Fruit fly (Drosophila melanogaster) whole organism, embryonic: ENCODE data around the gene CG10581.
A peak's percentile ranks its signal among the peaks of the same experiment; 100 is the strongest.

ENCODE experiments used
- Awh ChIP-seq: fragments of 200-800 bp; sonication (Bioruptor generic); IDR thresholded peaks from 2 replicates; pipeline ENCODE4, ENCODE4 v1.3.6; 2022; ENCODE audit warnings: missing biosample characterization, missing genetic modification characterization
- CG10543 ChIP-seq: fragments of 200-800 bp; sonication (Bioruptor generic); optimal IDR thresholded peaks from 3 replicates; lab custom pipeline; 2017; ENCODE audit warnings: missing biosample characterization, mild to moderate bottlenecking, missing genetic modification characterization, moderate library complexity
- CG12155 ChIP-seq: fragments of 200-800 bp; sonication (Bioruptor generic); optimal IDR thresholded peaks from 3 replicates; lab custom pipeline; 2016; ENCODE audit warnings: missing biosample characterization, missing genetic modification characterization
- CG12391 ChIP-seq: fragments of 200-800 bp; sonication (Bioruptor generic); optimal IDR thresholded peaks from 3 replicates; lab custom pipeline; 2018; ENCODE audit warnings: missing biosample characterization, mild to moderate bottlenecking, missing genetic modification characterization, moderate library complexity
- CG12769 ChIP-seq: fragments of 200-800 bp; sonication (Bioruptor generic); optimal IDR thresholded peaks from 2 replicates; lab custom pipeline; 2019; ENCODE audit warnings: missing biosample characterization, mild to moderate bottlenecking, missing genetic modification characterization, moderate library complexity
- CG17385 ChIP-seq: fragments of 200-800 bp; sonication (Bioruptor generic); optimal IDR thresholded peaks from 3 replicates; lab custom pipeline; 2018; ENCODE audit warnings: missing biosample characterization, mild to moderate bottlenecking, missing genetic modification characterization
- CG2875 ChIP-seq: fragments of 200-800 bp; sonication (Bioruptor generic); optimal IDR thresholded peaks from 2 replicates; lab custom pipeline; 2017; ENCODE audit warnings: missing biosample characterization, mild to moderate bottlenecking, missing genetic modification characterization, missing genetic modification reagents
- CG30431 ChIP-seq: fragments of 200-800 bp; sonication (Bioruptor generic); optimal IDR thresholded peaks from 2 replicates; lab custom pipeline; 2017; ENCODE audit warnings: missing biosample characterization, missing genetic modification characterization
- CG3163 ChIP-seq: fragments of 200-800 bp; sonication (Bioruptor generic); optimal IDR thresholded peaks from 3 replicates; lab custom pipeline; 2016; ENCODE audit warnings: missing biosample characterization, missing genetic modification characterization
- CG6175 ChIP-seq: fragments of 200-800 bp; sonication (Bioruptor generic); IDR thresholded peaks from 3 replicates; pipeline ENCODE4 v1.3.6; 2022; ENCODE audit warnings: missing biosample characterization, missing genetic modification characterization
- CG6272 ChIP-seq: fragments of 200-800 bp; sonication (Bioruptor generic); IDR thresholded peaks from 2 replicates; pipeline ENCODE4 v1.3.6; 2022; ENCODE audit warnings: missing biosample characterization, missing genetic modification characterization
- CG6813 ChIP-seq: fragments of 200-800 bp; sonication (Bioruptor generic); optimal IDR thresholded peaks from 2 replicates; lab custom pipeline; 2017; ENCODE audit warnings: missing biosample characterization, missing genetic modification characterization, mild to moderate bottlenecking, moderate library complexity, missing genetic modification reagents
- CG7987 ChIP-seq: fragments of 200-800 bp; sonication (Bioruptor generic); optimal IDR thresholded peaks from 2 replicates; lab custom pipeline; 2018; ENCODE audit warnings: missing biosample characterization, mild to moderate bottlenecking, missing genetic modification characterization, moderate library complexity
- CG9609 ChIP-seq: fragments of 200-800 bp; sonication (Bioruptor generic); optimal IDR thresholded peaks from 3 replicates; lab custom pipeline; 2016; ENCODE audit warnings: missing biosample characterization, missing genetic modification characterization
- CHES-1-like ChIP-seq: fragments of 200-800 bp; sonication (Bioruptor generic); optimal IDR thresholded peaks from 2 replicates; lab custom pipeline; 2016; ENCODE audit warnings: missing biosample characterization, missing genetic modification characterization
- CTCF ChIP-seq: fragments of 200-800 bp; sonication (Bioruptor generic); optimal IDR thresholded peaks from 2 replicates; lab custom pipeline; 2017; ENCODE audit warnings: missing biosample characterization, mild to moderate bottlenecking, missing genetic modification characterization, moderate library complexity
- Camta ChIP-seq: fragments of 200-800 bp; sonication (Bioruptor generic); optimal IDR thresholded peaks from 2 replicates; lab custom pipeline; 2016; ENCODE audit warnings: missing biosample characterization, missing genetic modification characterization
- CkIIα-i1 ChIP-seq: fragments of 200-800 bp; sonication (Bioruptor generic); IDR thresholded peaks from 2 replicates; pipeline ENCODE4 v1.3.6; 2022; ENCODE audit warnings: missing biosample characterization, missing genetic modification characterization
- D19A ChIP-seq: fragments of 200-800 bp; optimal IDR thresholded peaks from 3 replicates; lab custom pipeline; 2019; ENCODE audit warnings: missing biosample characterization, mild to moderate bottlenecking, missing genetic modification characterization, moderate library complexity
- HHEX ChIP-seq: fragments of 200-800 bp; sonication (Bioruptor generic); optimal IDR thresholded peaks from 3 replicates; lab custom pipeline; 2017; ENCODE audit warnings: missing biosample characterization, mild to moderate bottlenecking, missing genetic modification characterization, missing genetic modification reagents
- HLH3B ChIP-seq: fragments of 200-800 bp; sonication (Bioruptor generic); IDR thresholded peaks from 2 replicates; pipeline ENCODE4 v1.3.6; 2022; ENCODE audit warnings: missing biosample characterization, missing genetic modification characterization
- HmgZ ChIP-seq: fragments of 200-800 bp; sonication (Bioruptor generic); optimal IDR thresholded peaks from 2 replicates; lab custom pipeline; 2018; ENCODE audit warnings: missing biosample characterization, mild to moderate bottlenecking, missing genetic modification characterization
- Hr78 ChIP-seq, 2 experiments: fragments of 200-800 bp in 1 of 2; fragments of >200 bp in 1 of 2; sonication (Bioruptor generic) in 1 of 2; optimal IDR thresholded peaks; 2 replicates each; lab custom pipeline; 2017 to 2019; ENCODE audit warnings: missing biosample characterization in 2 of 2, missing genetic modification characterization in 2 of 2, mild to moderate bottlenecking in 1 of 2, moderate library complexity in 1 of 2
- Hsf ChIP-seq: fragments of 200-800 bp; sonication (Bioruptor generic); optimal IDR thresholded peaks from 3 replicates; lab custom pipeline; 2016; ENCODE audit warnings: missing biosample characterization, missing genetic modification characterization
- Poxn ChIP-seq: fragments of 200-800 bp; sonication (Bioruptor generic); IDR thresholded peaks from 2 replicates; pipeline ENCODE4 v1.3.6; 2022; ENCODE audit warnings: missing biosample characterization, missing genetic modification characterization
- Sox100B ChIP-seq: fragments of 200-800 bp; sonication (Bioruptor generic); optimal IDR thresholded peaks from 3 replicates; lab custom pipeline; 2018; ENCODE audit warnings: missing biosample characterization, mild to moderate bottlenecking, missing genetic modification characterization
- YL-1 ChIP-seq: fragments of 200-800 bp; sonication (Bioruptor generic); optimal IDR thresholded peaks from 3 replicates; lab custom pipeline; 2017; ENCODE audit warnings: missing biosample characterization, mild to moderate bottlenecking, missing genetic modification characterization
- bigmax ChIP-seq: fragments of 200-800 bp; sonication (Bioruptor generic); optimal IDR thresholded peaks from 2 replicates; lab custom pipeline; 2018; ENCODE audit warnings: missing biosample characterization, mild to moderate bottlenecking, missing genetic modification characterization
- bsh ChIP-seq, 2 experiments: fragments of 200-800 bp; sonication (Bioruptor generic); optimal IDR thresholded peaks; 2 replicates each; lab custom pipeline; 2017 to 2018; ENCODE audit warnings: mild to moderate bottlenecking in 2 of 2, missing biosample characterization in 2 of 2, missing genetic modification characterization in 2 of 2, moderate library complexity in 1 of 2
- ci ChIP-seq: fragments of 200-800 bp; sonication (Bioruptor generic); IDR thresholded peaks from 3 replicates; pipeline ENCODE4 v1.3.6; 2022; ENCODE audit warnings: missing biosample characterization, missing genetic modification characterization
- crol ChIP-seq: fragments of 200-800 bp; sonication (Bioruptor generic); IDR thresholded peaks from 2 replicates; pipeline ENCODE4 v1.3.6; 2022; ENCODE audit warnings: missing biosample characterization, missing genetic modification characterization
- emc ChIP-seq: fragments of 200-800 bp; sonication (Bioruptor generic); optimal IDR thresholded peaks from 2 replicates; lab custom pipeline; 2016; ENCODE audit warnings: missing biosample characterization, missing genetic modification characterization
- ewg ChIP-seq: fragments of 200-800 bp; sonication (Bioruptor generic); optimal IDR thresholded peaks from 3 replicates; lab custom pipeline; 2017; ENCODE audit warnings: mild to moderate bottlenecking, missing biosample characterization, missing genetic modification reagents, missing genetic modification characterization
- fd96Cb ChIP-seq: fragments of 200-800 bp; sonication (Bioruptor generic); optimal IDR thresholded peaks from 2 replicates; lab custom pipeline; 2018; ENCODE audit warnings: missing biosample characterization, mild to moderate bottlenecking, missing genetic modification characterization, moderate library complexity
- gem ChIP-seq: fragments of 200-800 bp; sonication (Bioruptor generic); optimal IDR thresholded peaks from 2 replicates; lab custom pipeline; 2019; ENCODE audit warnings: missing biosample characterization, mild to moderate bottlenecking, missing genetic modification characterization, moderate library complexity
- hkb ChIP-seq, 2 experiments: fragments of 200-800 bp in 1 of 2; fragments of >200 bp in 1 of 2; sonication (Bioruptor generic) in 1 of 2; IDR thresholded peaks in 1 of 2; optimal IDR thresholded peaks in 1 of 2; 2 replicates each; pipeline versions ENCODE4 v1.3.6 to Lab custom; 2017 to 2022; ENCODE audit warnings: missing biosample characterization in 1 of 2, missing genetic modification characterization in 1 of 2
- jigr1 ChIP-seq: fragments of 200-800 bp; sonication (Bioruptor generic); IDR thresholded peaks from 3 replicates; pipeline ENCODE4 v1.3.6; 2022; ENCODE audit warnings: missing biosample characterization, missing genetic modification characterization
- mirr ChIP-seq: fragments of 200-800 bp; sonication (Bioruptor generic); optimal IDR thresholded peaks from 3 replicates; lab custom pipeline; 2018; ENCODE audit warnings: missing biosample characterization, mild to moderate bottlenecking, missing genetic modification characterization
- nerfin-1 ChIP-seq: fragments of 200-800 bp; sonication (Bioruptor generic); optimal IDR thresholded peaks from 3 replicates; lab custom pipeline; 2019; ENCODE audit warnings: missing biosample characterization, mild to moderate bottlenecking, missing genetic modification characterization, moderate library complexity
- oc ChIP-seq: fragments of 200-800 bp; sonication (Bioruptor generic); optimal IDR thresholded peaks from 2 replicates; lab custom pipeline; 2018; ENCODE audit warnings: missing biosample characterization, mild to moderate bottlenecking, missing genetic modification characterization, moderate library complexity
- rib ChIP-seq: fragments of 200-800 bp; sonication (Bioruptor generic); IDR thresholded peaks from 2 replicates; pipeline ENCODE4 v1.3.6; 2022; ENCODE audit warnings: missing biosample characterization, missing genetic modification characterization
- sd ChIP-seq: fragments of 200-800 bp; sonication (Bioruptor generic); optimal IDR thresholded peaks from 3 replicates; lab custom pipeline; 2018; ENCODE audit warnings: missing biosample characterization, mild to moderate bottlenecking, missing genetic modification characterization, moderate library complexity
- sima ChIP-seq: fragments of 200-800 bp; sonication (Bioruptor generic); optimal IDR thresholded peaks from 2 replicates; lab custom pipeline; 2016; ENCODE audit warnings: missing biosample characterization, missing genetic modification characterization
- vnd ChIP-seq: fragments of 200-800 bp; sonication (Bioruptor generic); IDR thresholded peaks from 3 replicates; pipeline ENCODE4 v1.3.6; 2022; ENCODE audit warnings: missing biosample characterization, missing genetic modification characterization; ENCODE audit not compliant: partially characterized antibody
- vvl ChIP-seq: fragments of 200-800 bp; sonication (Bioruptor generic); IDR thresholded peaks from 2 replicates; pipeline ENCODE4 v1.3.6; 2022; ENCODE audit warnings: missing biosample characterization, missing genetic modification characterization
- yki ChIP-seq: fragments of >200 bp; optimal IDR thresholded peaks from 3 replicates; lab custom pipeline; 2018
- zfh2 ChIP-seq: fragments of 200-800 bp; sonication (Bioruptor generic); optimal IDR thresholded peaks from 2 replicates; lab custom pipeline; 2016; ENCODE audit warnings: missing biosample characterization, missing genetic modification characterization

CG10581 gene

dm6 chr3L:21052191-21052951 lies 18.4 kb upstream of the CG10581 start (continued):
- no peak for TF ChIP-seq CkIIα-i1 (GFP tag; lab: Robert Waterston, UW)
- TF ChIP-seq CTCF (GFP tag; lab: Kevin White, UChicago), result no peak
- peak in 1 of 2 experiments; percentile 15 for TF ChIP-seq bsh (GFP tag; optimal IDR thresholded peaks at IDR 0.05; lab: Kevin White, UChicago)
- TF ChIP-seq YL-1 (GFP tag; lab: Kevin White, UChicago), result no peak
- no peak for TF ChIP-seq HLH3B (GFP tag; lab: Robert Waterston, UW)
- TF ChIP-seq CG10543 (GFP tag; lab: Kevin White, UChicago), result peak; percentile 8
- TF ChIP-seq CG9609 (GFP tag; lab: Kevin White, UChicago), result no peak
- TF ChIP-seq CG30431 (GFP tag; lab: Kevin White, UChicago), result no peak
- 0 out of 2 replicates have a peak, but pooled peaks have one; percentile 46 for TF ChIP-seq rib (GFP tag; lab: Robert Waterston, UW)
- TF ChIP-seq bigmax (GFP tag; lab: Kevin White, UChicago), result no peak
- TF ChIP-seq HHEX (GFP tag; lab: Kevin White, UChicago), result no peak
- TF ChIP-seq Hsf (GFP tag; lab: Kevin White, UChicago), result no peak
- no peak for TF ChIP-seq emc (GFP tag; lab: Kevin White, UChicago)
- TF ChIP-seq vvl (GFP tag; lab: Robert Waterston, UW), result peak; percentile 51; the same call in 1 of the 2 replicates
- peak; percentile 93 for TF ChIP-seq crol (GFP tag; lab: Robert Waterston, UW)
- TF ChIP-seq Poxn (GFP tag; lab: Robert Waterston, UW), result no peak
- TF ChIP-seq yki, result no peak
- TF ChIP-seq nerfin-1, result no peak
- 0 out of 3 replicates have a peak, but pooled peaks have one; percentile 64 for TF ChIP-seq CG6175 (GFP tag; lab: Robert Waterston, UW)
- TF ChIP-seq CG6813 (GFP tag; lab: Kevin White, UChicago), result no peak
- TF ChIP-seq, all 482 proteins: peak for 27

- TF ChIP-seq HmgZ (tag; lab: Kevin White, UChicago), result peak; percentile 4
- no peak for TF ChIP-seq vnd (GFP tag; lab: Robert Waterston, UW)
- peak; percentile 1 for TF ChIP-seq gem (tag; lab: Kevin White, UChicago)
- no peak for TF ChIP-seq fd96Cb (tag; lab: Kevin White, UChicago)
- no peak for TF ChIP-seq oc
- TF ChIP-seq CG12391, result no peak
- no peak for TF ChIP-seq hkb (optimal IDR thresholded peaks at IDR 0.05; lab: Kevin White, UChicago)
- peak; percentile 19; the same call in 1 of the 2 replicates for TF ChIP-seq hkb (GFP tag; IDR thresholded peaks at IDR 0.05; lab: Robert Waterston, UW)
- TF ChIP-seq CG6272, result no peak
- TF ChIP-seq CG12769 (tag; lab: Kevin White, UChicago), result no peak
- peak; percentile 29 for TF ChIP-seq CG7987
- no peak for TF ChIP-seq zfh2
- TF ChIP-seq Awh, result peak; percentile 14; the same call in 1 of the 2 replicates
- TF ChIP-seq CG2875 (GFP tag; lab: Kevin White, UChicago), result no peak
- peak in 1 of 2 experiments; percentile 80 for TF ChIP-seq Hr78 (GFP tag; optimal IDR thresholded peaks at IDR 0.05; lab: Kevin White, UChicago)
- TF ChIP-seq CG17385 (GFP tag; lab: Kevin White, UChicago), result peak; percentile 29
- TF ChIP-seq mirr, result peak; percentile 77
- no peak for TF ChIP-seq jigr1 (GFP tag; lab: Robert Waterston, UW)
- TF ChIP-seq Sox100B (GFP tag; lab: Kevin White, UChicago), result no peak
- TF ChIP-seq CHES-1-like (GFP tag; lab: Kevin White, UChicago), result no peak
- peak; percentile 1 for TF ChIP-seq D19A (tag; lab: Kevin White, UChicago)
- TF ChIP-seq sima (GFP tag; lab: Kevin White, UChicago), result no peak
- no peak for TF ChIP-seq Camta (GFP tag; lab: Kevin White, UChicago)
- TF ChIP-seq sd (tag; lab: Kevin White, UChicago), result peak; percentile 87
- no peak for TF ChIP-seq CG12155
- TF ChIP-seq CG3163 (GFP tag; lab: Kevin White, UChicago), result no peak
- peak; percentile 66; the same call in 2 of the 3 replicates for TF ChIP-seq ci (GFP tag; lab: Robert Waterston, UW)
- TF ChIP-seq ewg (GFP tag; lab: Kevin White, UChicago), result no peak
Observed at dm6 chr3L:21050068-21050736, 16.2 kb upstream of the CG10581 start.
